Fruit fly (Drosophila melanogaster): ENCODE data around the gene CASK.

dm6 chr3R:21849988-21850460 is 27.6 kb upstream of the CASK start:
- TF ChIP-seq CG8478 (optimal IDR thresholded peaks at IDR 0.05) (no peak), pan (optimal IDR thresholded peaks at IDR 0.05) (no peak), EcR (GFP tag; optimal IDR thresholded peaks at IDR 0.05) (no peak)

All from whole organism.